Fruit fly (Drosophila melanogaster): ENCODE measurements around the gene CG16721.

Gene CG16721

DNA sequence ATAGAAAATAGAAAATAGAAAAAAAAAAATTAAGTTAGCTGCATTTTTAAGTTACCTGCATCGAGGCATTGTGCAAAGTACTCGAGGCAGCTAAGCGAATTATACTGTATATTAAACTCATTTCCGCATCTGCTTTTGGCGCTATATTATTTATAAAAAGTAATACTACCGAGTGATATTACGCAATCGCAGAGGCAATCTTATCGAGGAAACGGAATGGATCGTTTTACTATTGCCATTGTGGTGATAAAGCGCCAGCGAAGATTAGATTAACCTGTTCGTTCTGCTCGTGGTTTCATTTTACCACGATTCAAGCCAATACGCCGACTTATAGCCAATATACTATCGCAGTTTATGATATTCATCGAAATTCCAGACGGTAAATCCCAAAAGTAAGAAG is 4.6 kb downstream of the CG16721 start:
- TF ChIP-seq rn (GFP tag; IDR thresholded peaks at IDR 0.05) (no peak), Ets98B (GFP tag; IDR thresholded peaks at IDR 0.05) (no peak), EcR (GFP tag; optimal IDR thresholded peaks at IDR 0.05) (no peak), CG4496 (GFP tag; IDR thresholded peaks at IDR 0.05) (no peak), CG13204 (GFP tag; optimal IDR thresholded peaks at IDR 0.05) (no peak), CG8159 (tag; optimal IDR thresholded peaks at IDR 0.05) (no peak), CG32121 (GFP tag; IDR thresholded peaks at IDR 0.05) (no peak), CG34367 (tag; optimal IDR thresholded peaks at IDR 0.05) (no peak), CG9948 (tag; optimal IDR thresholded peaks at IDR 0.05) (no peak)

DNA sequence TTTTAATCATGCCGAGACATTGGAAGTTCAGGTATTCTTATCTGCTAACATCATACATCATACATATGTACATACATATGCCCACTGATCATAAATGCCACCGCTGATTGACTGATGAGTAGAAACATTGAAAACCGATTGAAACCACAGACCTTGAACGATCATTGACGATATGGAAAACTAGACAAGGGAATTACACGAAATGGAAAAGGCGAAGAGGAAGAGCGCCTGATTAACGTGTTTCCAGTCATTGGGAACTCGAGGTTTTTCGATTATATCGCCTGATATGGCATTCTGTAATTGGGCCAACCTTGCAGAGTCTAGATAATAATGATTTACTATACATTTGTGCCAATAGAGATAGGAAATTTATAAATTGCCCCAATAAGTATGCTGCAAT is 5.2 kb downstream of the CG16721 start:
- no peak for TF ChIP-seq CG12605 (GFP tag; IDR thresholded peaks at IDR 0.05)
- no peak for TF ChIP-seq CG13204 (GFP tag; optimal IDR thresholded peaks at IDR 0.05)
- TF ChIP-seq CG4496 (GFP tag; IDR thresholded peaks at IDR 0.05): no peak
- no peak for TF ChIP-seq Pif1B (GFP tag; optimal IDR thresholded peaks at IDR 0.05)
- TF ChIP-seq rn (GFP tag; IDR thresholded peaks at IDR 0.05): no peak
- no peak for TF ChIP-seq Snoo (tag; optimal IDR thresholded peaks at IDR 0.05)
- TF ChIP-seq CG17806 (tag; optimal IDR thresholded peaks at IDR 0.05): no peak
- TF ChIP-seq Pif1A (GFP tag; optimal IDR thresholded peaks at IDR 0.05): no peak
- no peak for TF ChIP-seq CG34367 (tag; optimal IDR thresholded peaks at IDR 0.05)

DNA sequence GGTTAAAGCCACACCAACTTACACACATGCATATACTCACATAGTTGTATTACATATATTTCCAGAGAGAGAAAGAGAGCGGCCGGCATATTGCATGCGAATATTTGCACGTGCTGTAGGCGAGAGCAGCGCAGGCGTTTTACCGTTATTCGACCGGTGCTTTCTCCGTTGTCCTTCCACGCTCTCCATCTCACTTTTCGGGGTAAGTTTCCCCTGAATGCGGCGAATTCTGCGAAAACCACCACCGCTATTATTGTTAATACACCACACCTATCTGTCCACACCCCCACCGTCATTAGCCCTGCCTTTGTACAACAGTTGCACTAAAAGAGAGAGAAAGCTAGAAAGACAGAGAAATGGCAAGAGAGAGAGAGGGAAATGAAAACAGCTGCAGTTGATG is 5.9 kb downstream of the CG16721 start:
- no peak for TF ChIP-seq CG13204 (GFP tag; optimal IDR thresholded peaks at IDR 0.05)
- TF ChIP-seq Ets98B (GFP tag; IDR thresholded peaks at IDR 0.05): no peak
- TF ChIP-seq EcR (GFP tag; optimal IDR thresholded peaks at IDR 0.05): peak; percentile 19
- no peak for TF ChIP-seq CG8301 (tag; optimal IDR thresholded peaks at IDR 0.05)

DNA sequence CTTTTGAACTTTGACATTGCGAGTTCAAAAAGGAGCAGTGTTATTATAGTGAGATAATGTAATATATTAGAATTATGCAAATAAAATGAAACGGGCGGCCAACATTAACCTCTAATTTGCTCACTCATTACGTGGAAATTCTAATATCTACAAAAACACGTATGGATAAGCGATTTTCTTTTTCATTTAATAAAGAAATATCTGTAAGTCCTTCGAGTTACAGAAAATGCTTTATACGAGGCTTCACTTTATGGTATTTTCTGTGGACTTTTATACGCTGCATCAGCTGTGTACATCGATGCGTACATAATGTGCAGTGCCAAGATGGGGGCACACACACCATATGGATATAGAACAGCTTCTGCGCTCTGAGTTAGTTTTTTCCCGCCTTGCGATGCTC is 6.3 kb downstream of the CG16721 start:
- TF ChIP-seq CG8159 (tag; optimal IDR thresholded peaks at IDR 0.05) (peak; percentile 25), EcR (GFP tag; optimal IDR thresholded peaks at IDR 0.05) (no peak), CG4496 (GFP tag; IDR thresholded peaks at IDR 0.05) (0 out of 3 replicates have a peak, but pooled peaks have one; percentile 20), Ets98B (GFP tag; IDR thresholded peaks at IDR 0.05) (no peak), CG12605 (GFP tag; IDR thresholded peaks at IDR 0.05) (no peak), CG32121 (GFP tag; IDR thresholded peaks at IDR 0.05) (no peak), CG10348 (GFP tag; IDR thresholded peaks at IDR 0.05) (no peak), CG34367 (tag; optimal IDR thresholded peaks at IDR 0.05) (no peak), Pif1B (GFP tag; optimal IDR thresholded peaks at IDR 0.05) (no peak), CG15710 (tag; optimal IDR thresholded peaks at IDR 0.05) (no peak), rn (GFP tag; IDR thresholded peaks at IDR 0.05) (no peak), fd96Ca (GFP tag; IDR thresholded peaks at IDR 0.05) (no peak), CG17806 (tag; optimal IDR thresholded peaks at IDR 0.05) (peak; percentile 33), CG9948 (tag; optimal IDR thresholded peaks at IDR 0.05) (peak; percentile 1), D1 (tag; optimal IDR thresholded peaks at IDR 0.05) (no peak), Pif1A (GFP tag; optimal IDR thresholded peaks at IDR 0.05) (peak; percentile 13), CG13204 (GFP tag; optimal IDR thresholded peaks at IDR 0.05) (no peak), Snoo (tag; optimal IDR thresholded peaks at IDR 0.05) (no peak), CG8301 (tag; optimal IDR thresholded peaks at IDR 0.05) (no peak), CG14655 (GFP tag; optimal IDR thresholded peaks at IDR 0.05) (peak; percentile 3), gl (tag; optimal IDR thresholded peaks at IDR 0.05) (no peak)

DNA sequence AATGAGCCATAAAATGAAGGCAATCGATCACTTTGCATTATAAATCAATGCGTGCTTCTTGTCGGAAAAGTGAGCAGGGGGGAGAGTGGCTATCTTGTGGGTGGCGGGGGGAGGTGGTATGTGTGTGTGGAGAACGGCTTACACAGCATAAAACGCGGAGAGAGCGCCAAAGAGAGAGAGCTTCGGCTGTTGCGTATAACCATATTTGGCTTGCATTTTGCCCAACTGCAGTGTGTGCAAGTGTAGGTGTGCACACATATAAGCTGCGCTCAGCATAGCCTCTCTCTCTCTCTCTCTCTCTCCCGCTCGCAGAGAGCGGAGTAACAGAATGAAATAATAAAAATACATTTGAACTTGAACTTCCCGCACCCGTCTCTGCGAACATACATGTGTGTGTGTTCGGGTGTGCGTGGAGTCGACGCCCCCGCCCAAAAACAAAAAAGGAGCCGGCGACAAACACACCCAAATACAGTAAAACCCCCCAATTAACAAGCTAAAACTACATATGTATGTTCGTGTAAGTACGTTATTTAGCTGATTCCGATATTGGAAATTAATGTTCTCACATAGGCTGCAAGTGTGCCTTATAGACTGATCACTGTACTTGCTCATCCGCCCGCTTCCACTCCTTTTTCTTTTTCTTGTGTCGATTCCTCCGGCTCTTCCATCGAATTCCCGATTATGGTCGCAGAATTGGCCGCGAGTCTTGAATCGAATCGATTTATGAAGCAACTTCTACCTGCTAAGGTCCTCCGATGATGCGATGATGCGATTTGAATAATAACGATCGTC is 7.3 kb downstream of the CG16721 start:
- TF ChIP-seq CG15710 (tag; optimal IDR thresholded peaks at IDR 0.05) (peak; percentile 82), CG10348 (GFP tag; IDR thresholded peaks at IDR 0.05) (no peak), CG8159 (tag; optimal IDR thresholded peaks at IDR 0.05) (peak; percentile 81), D1 (tag; optimal IDR thresholded peaks at IDR 0.05) (peak; percentile 4), CG17806 (tag; optimal IDR thresholded peaks at IDR 0.05) (peak; percentile 74), CG13204 (GFP tag; optimal IDR thresholded peaks at IDR 0.05) (peak; percentile 76), fd96Ca (GFP tag; IDR thresholded peaks at IDR 0.05) (peak; percentile 83; the same call in 2 of the 3 replicates), Ets98B (GFP tag; IDR thresholded peaks at IDR 0.05) (peak; percentile 55), CG12605 (GFP tag; IDR thresholded peaks at IDR 0.05) (peak; percentile 53; the same call in 1 of the 2 replicates), Pif1B (GFP tag; optimal IDR thresholded peaks at IDR 0.05) (peak; percentile 83), CG8301 (tag; optimal IDR thresholded peaks at IDR 0.05) (peak; percentile 66), CG9948 (tag; optimal IDR thresholded peaks at IDR 0.05) (peak; percentile 78), Snoo (tag; optimal IDR thresholded peaks at IDR 0.05) (peak; percentile 85), CG4496 (GFP tag; IDR thresholded peaks at IDR 0.05) (peak; percentile 82), Pif1A (GFP tag; optimal IDR thresholded peaks at IDR 0.05) (peak; percentile 69), CG32121 (GFP tag; IDR thresholded peaks at IDR 0.05) (0 out of 2 replicates have a peak, but pooled peaks have one; percentile 33), CG14655 (GFP tag; optimal IDR thresholded peaks at IDR 0.05) (peak; percentile 78), rn (GFP tag; IDR thresholded peaks at IDR 0.05) (0 out of 2 replicates have a peak, but pooled peaks have one; percentile 32), gl (tag; optimal IDR thresholded peaks at IDR 0.05) (peak; percentile 63), CG34367 (tag; optimal IDR thresholded peaks at IDR 0.05) (peak; percentile 80), EcR (GFP tag; optimal IDR thresholded peaks at IDR 0.05) (peak; percentile 96)

DNA sequence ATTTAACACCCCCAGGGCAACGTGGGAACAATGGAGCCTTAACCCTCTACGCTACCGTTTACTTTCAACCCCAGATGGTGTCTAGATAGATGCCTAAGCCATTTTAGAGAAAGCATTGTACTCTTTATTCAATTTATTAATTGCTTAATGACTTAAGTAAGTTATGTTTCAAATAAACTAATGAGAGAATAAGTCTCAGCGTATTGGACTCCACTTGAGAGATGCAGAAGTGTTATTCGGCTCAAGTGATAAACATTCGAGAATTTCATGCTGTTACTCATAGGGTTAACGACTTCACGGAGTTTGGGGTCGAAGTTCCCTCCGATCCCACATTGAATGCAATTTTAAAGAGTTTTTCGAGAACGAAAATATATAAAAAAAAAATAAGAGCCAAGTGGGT is 8.6 kb downstream of the CG16721 start:
- TF ChIP-seq CG15710 (tag; optimal IDR thresholded peaks at IDR 0.05) (peak; percentile 10), CG32121 (GFP tag; IDR thresholded peaks at IDR 0.05) (no peak), CG34367 (tag; optimal IDR thresholded peaks at IDR 0.05) (no peak), EcR (GFP tag; optimal IDR thresholded peaks at IDR 0.05) (peak; percentile 36), Pif1A (GFP tag; optimal IDR thresholded peaks at IDR 0.05) (peak; percentile 43), CG14655 (GFP tag; optimal IDR thresholded peaks at IDR 0.05) (no peak), rn (GFP tag; IDR thresholded peaks at IDR 0.05) (no peak), CG8159 (tag; optimal IDR thresholded peaks at IDR 0.05) (peak; percentile 38), Pif1B (GFP tag; optimal IDR thresholded peaks at IDR 0.05) (no peak)

Measured in whole organism, pupa.